Worm (Caenorhabditis elegans) whole organism, young adult: ENCODE results near the gene unc-53.
A peak's percentile ranks its signal among the peaks of the same experiment; 100 is the strongest.

Source experiments
- B0035.1 ChIP-seq: sonication (generic microtip); optimal IDR thresholded peaks from 2 replicates; lab custom pipeline; 2016; ENCODE audit warnings: missing genetic modification characterization, mild to moderate bottlenecking, missing compliant biosample characterization, missing genotype, missing genetic modification reagents
- F10E7.11 ChIP-seq: sonication (generic microtip); optimal IDR thresholded peaks from 2 replicates; lab custom pipeline; 2017; ENCODE audit warnings: mild to moderate bottlenecking, missing genetic modification characterization, moderate library complexity, missing compliant biosample characterization
- F52B5.7 ChIP-seq: sonication (generic microtip); optimal IDR thresholded peaks from 2 replicates; lab custom pipeline; 2016; ENCODE audit warnings: mild to moderate bottlenecking, missing genetic modification characterization, missing compliant biosample characterization
- F55B11.4 ChIP-seq: sonication (generic microtip); optimal IDR thresholded peaks from 2 replicates; lab custom pipeline; 2016; ENCODE audit warnings: missing compliant biosample characterization, missing genetic modification characterization, borderline replicate concordance; ENCODE audit not compliant: insufficient read depth
- F57C9.4 ChIP-seq: sonication (generic microtip); optimal IDR thresholded peaks from 2 replicates; lab custom pipeline; 2017; ENCODE audit warnings: mild to moderate bottlenecking, missing genetic modification characterization, missing compliant biosample characterization
- K11D2.4 ChIP-seq: fragments of 200-800 bp; sonication (Bioruptor generic); IDR thresholded peaks from 2 replicates; pipeline ENCODE4 v1.3.6; 2022; ENCODE audit warnings: missing genetic modification reagents, missing genetic modification characterization, missing compliant biosample characterization
- Y53F4B.3 ChIP-seq: fragments of 200-800 bp; sonication (Bioruptor generic); IDR thresholded peaks from 2 replicates; pipeline ENCODE4 v1.3.6; 2022; ENCODE audit warnings: missing genetic modification reagents, missing genetic modification characterization, missing compliant biosample characterization
- ZK185.1 ChIP-seq: sonication (generic microtip); optimal IDR thresholded peaks from 2 replicates; lab custom pipeline; 2016; ENCODE audit warnings: mild to moderate bottlenecking, missing genetic modification characterization, missing compliant biosample characterization; ENCODE audit not compliant: poor library complexity, severe bottlenecking
- ama-1 ChIP-seq, 3 experiments: fragments of 150-350 bp in 1 of 3; sonication (generic microtip) in 2 of 3; optimal IDR thresholded peaks; 2 replicates each; lab custom pipeline; 2014 to 2018; ENCODE audit warnings: missing biosample characterization in 2 of 3, missing genetic modification characterization in 2 of 3, missing genetic modification reagents in 2 of 3
- aptf-2 ChIP-seq: fragments of 200-800 bp; sonication (Bioruptor generic); conservative IDR thresholded peaks from 2 replicates; pipeline ENCODE4 v1.3.6; 2022; ENCODE audit warnings: missing genetic modification reagents, missing genetic modification characterization, missing compliant biosample characterization
- athp-1 ChIP-seq: sonication (generic microtip); optimal IDR thresholded peaks from 2 replicates; lab custom pipeline; 2017; ENCODE audit warnings: mild to moderate bottlenecking, missing genetic modification characterization, missing compliant biosample characterization
- bed-1 ChIP-seq: fragments of 200-800 bp; sonication (Bioruptor generic); IDR thresholded peaks from 2 replicates; pipeline ENCODE4 v1.3.6; 2022; ENCODE audit warnings: missing genetic modification reagents, missing genetic modification characterization, missing compliant biosample characterization
- cebp-1 ChIP-seq, 2 experiments: fragments of 200-800 bp in 1 of 2; sonication (Bioruptor generic) in 1 of 2; sonication (generic microtip) in 1 of 2; IDR thresholded peaks in 1 of 2; optimal IDR thresholded peaks in 1 of 2; 2 replicates each; pipeline versions ENCODE4 v1.3.6 to Lab custom; 2017 to 2022; ENCODE audit warnings: missing compliant biosample characterization in 2 of 2, missing genetic modification characterization in 2 of 2, mild to moderate bottlenecking in 1 of 2, missing genetic modification reagents in 1 of 2, moderate library complexity in 1 of 2
- ceh-79 ChIP-seq: sonication (generic microtip); optimal IDR thresholded peaks from 2 replicates; lab custom pipeline; 2017; ENCODE audit warnings: mild to moderate bottlenecking, missing genetic modification characterization, missing compliant biosample characterization
- chd-7 ChIP-seq: sonication (generic microtip); optimal IDR thresholded peaks from 2 replicates; lab custom pipeline; 2016; ENCODE audit warnings: mild to moderate bottlenecking, missing genetic modification characterization, moderate library complexity, missing compliant biosample characterization
- die-1 ChIP-seq: sonication (generic microtip); optimal IDR thresholded peaks from 2 replicates; lab custom pipeline; 2016; ENCODE audit warnings: missing genotype, mild to moderate bottlenecking, missing genetic modification characterization, missing compliant biosample characterization
- egl-44 ChIP-seq: fragments of 200-800 bp; sonication (Bioruptor generic); IDR thresholded peaks from 2 replicates; pipeline ENCODE4 v1.3.6; 2022; ENCODE audit warnings: missing genetic modification reagents, missing genetic modification characterization, missing compliant biosample characterization
- ets-4 ChIP-seq: fragments of 200-800 bp; sonication (Bioruptor generic); optimal IDR thresholded peaks from 2 replicates; lab custom pipeline; 2018; ENCODE audit warnings: mild to moderate bottlenecking, missing genetic modification characterization, missing compliant biosample characterization
- fkh-3 ChIP-seq: sonication (generic microtip); optimal IDR thresholded peaks from 2 replicates; lab custom pipeline; 2016; ENCODE audit warnings: mild to moderate bottlenecking, missing genetic modification characterization, missing compliant biosample characterization
- hlh-12 ChIP-seq: sonication (generic microtip); optimal IDR thresholded peaks from 2 replicates; lab custom pipeline; 2016; ENCODE audit warnings: missing genetic modification characterization, missing compliant biosample characterization
- hlh-26 ChIP-seq: fragments of 200-800 bp; sonication (Bioruptor generic); conservative IDR thresholded peaks from 2 replicates; pipeline ENCODE4 v1.3.6; 2022; ENCODE audit warnings: missing genetic modification reagents, missing genetic modification characterization, missing compliant biosample characterization
- lag-1 ChIP-seq: fragments of 200-800 bp; sonication (Bioruptor generic); IDR thresholded peaks from 2 replicates; pipeline ENCODE4 v1.3.6; 2022; ENCODE audit warnings: missing genetic modification reagents, missing genetic modification characterization, missing compliant biosample characterization
- lin-35 ChIP-seq, 3 experiments: fragments of 150-350 bp in 2 of 3; sonication (generic microtip) in 1 of 3; optimal IDR thresholded peaks; 2 replicates each; lab custom pipeline; 2014 to 2018; ENCODE audit warnings: missing biosample characterization in 3 of 3, missing genetic modification characterization in 3 of 3, missing genetic modification reagents in 3 of 3
- lin-40 ChIP-seq: sonication (generic microtip); optimal IDR thresholded peaks from 2 replicates; lab custom pipeline; 2016; ENCODE audit warnings: missing genetic modification characterization, mild to moderate bottlenecking, missing compliant biosample characterization, missing genotype, missing genetic modification reagents
- lin-54 ChIP-seq: fragments of 200-800 bp; sonication (Bioruptor generic); optimal IDR thresholded peaks from 2 replicates; lab custom pipeline; 2018; ENCODE audit warnings: mild to moderate bottlenecking, missing genetic modification characterization, missing compliant biosample characterization
- lsl-1 ChIP-seq: fragments of 200-800 bp; sonication (Bioruptor generic); optimal IDR thresholded peaks from 2 replicates; lab custom pipeline; 2018; ENCODE audit warnings: mild to moderate bottlenecking, missing genetic modification characterization, moderate library complexity, missing compliant biosample characterization
- lsy-27 ChIP-seq: sonication (generic microtip); optimal IDR thresholded peaks from 2 replicates; lab custom pipeline; 2017; ENCODE audit warnings: missing genetic modification characterization, mild to moderate bottlenecking, missing compliant biosample characterization, antibody characterized with exemption, missing genotype, borderline replicate concordance; ENCODE audit not compliant: insufficient read depth
- madf-3 ChIP-seq: fragments of 200-800 bp; sonication (Bioruptor generic); IDR thresholded peaks from 2 replicates; pipeline ENCODE4 v1.3.6; 2022; ENCODE audit warnings: missing genetic modification reagents, missing genetic modification characterization, missing compliant biosample characterization
- mcd-1 ChIP-seq: fragments of 200-800 bp; sonication (Bioruptor generic); IDR thresholded peaks from 2 replicates; pipeline ENCODE4 v1.3.6; 2022; ENCODE audit warnings: missing genetic modification reagents, missing genetic modification characterization, missing compliant biosample characterization
- nhr-179 ChIP-seq: sonication (generic microtip); optimal IDR thresholded peaks from 2 replicates; lab custom pipeline; 2016; ENCODE audit warnings: mild to moderate bottlenecking, missing genetic modification characterization, missing compliant biosample characterization
- pbrm-1 ChIP-seq: fragments of 200-800 bp; sonication (Bioruptor generic); IDR thresholded peaks from 2 replicates; pipeline ENCODE4 v1.3.6; 2022; ENCODE audit warnings: missing genetic modification reagents, missing genetic modification characterization, missing compliant biosample characterization
- rcor-1 ChIP-seq: fragments of 200-800 bp; sonication (Bioruptor generic); IDR thresholded peaks from 2 replicates; pipeline ENCODE4 v1.3.6; 2022; ENCODE audit warnings: missing genetic modification reagents, missing genetic modification characterization, missing compliant biosample characterization
- repo-1 ChIP-seq: sonication (generic microtip); optimal IDR thresholded peaks from 2 replicates; lab custom pipeline; 2017; ENCODE audit warnings: mild to moderate bottlenecking, missing genetic modification characterization, missing compliant biosample characterization
- sdz-38 ChIP-seq: sonication (generic microtip); optimal IDR thresholded peaks from 2 replicates; lab custom pipeline; 2016; ENCODE audit warnings: missing genotype, missing genetic modification characterization, missing compliant biosample characterization
- sea-2 ChIP-seq: fragments of 200-800 bp; sonication (Bioruptor generic); IDR thresholded peaks from 2 replicates; pipeline ENCODE4 v1.3.6; 2022; ENCODE audit warnings: missing genetic modification characterization, missing compliant biosample characterization
- snpc-1.1 ChIP-seq: sonication (generic microtip); optimal IDR thresholded peaks from 2 replicates; lab custom pipeline; 2017; ENCODE audit warnings: missing genetic modification characterization, mild to moderate bottlenecking, missing compliant biosample characterization, antibody characterized with exemption, moderate library complexity, missing genotype, missing genetic modification reagents; ENCODE audit not compliant: insufficient read depth
- snpc-1.3 ChIP-seq: sonication (generic microtip); optimal IDR thresholded peaks from 2 replicates; lab custom pipeline; 2017; ENCODE audit warnings: missing genetic modification characterization, mild to moderate bottlenecking, missing compliant biosample characterization, antibody characterized with exemption, moderate library complexity, missing genotype, missing genetic modification reagents; ENCODE audit not compliant: insufficient read depth
- snpc-3.4 ChIP-seq: sonication (generic microtip); optimal IDR thresholded peaks from 2 replicates; lab custom pipeline; 2017; ENCODE audit warnings: missing genetic modification characterization, mild to moderate bottlenecking, missing compliant biosample characterization, antibody characterized with exemption, moderate library complexity, missing genotype, missing genetic modification reagents
- snpc-4 ChIP-seq, 5 experiments: fragments of 150-350 bp in 1 of 5; sonication (generic microtip) in 4 of 5; optimal IDR thresholded peaks; 2 replicates each; lab custom pipeline; 2014 to 2018; ENCODE audit warnings: missing genetic modification characterization in 5 of 5, missing biosample characterization in 3 of 5, antibody characterized with exemption in 2 of 5, mild to moderate bottlenecking in 2 of 5, missing compliant biosample characterization in 2 of 5, missing genotype in 2 of 5, moderate library complexity in 2 of 5, missing genetic modification reagents in 1 of 5
- sptf-2 ChIP-seq: fragments of 200-800 bp; sonication (Bioruptor generic); optimal IDR thresholded peaks from 2 replicates; lab custom pipeline; 2018; ENCODE audit warnings: mild to moderate bottlenecking, missing genetic modification characterization, missing compliant biosample characterization
- xnd-1 ChIP-seq: sonication (generic microtip); optimal IDR thresholded peaks from 2 replicates; lab custom pipeline; 2016; ENCODE audit warnings: missing genotype, missing genetic modification reagents, missing genetic modification characterization, missing compliant biosample characterization
- ztf-18 ChIP-seq: sonication (generic microtip); optimal IDR thresholded peaks from 2 replicates; lab custom pipeline; 2016; ENCODE audit warnings: missing genotype, mild to moderate bottlenecking, missing genetic modification characterization, missing compliant biosample characterization
- ztf-25 ChIP-seq: fragments of 200-800 bp; sonication (Bioruptor generic); IDR thresholded peaks from 2 replicates; pipeline ENCODE4 v1.3.6; 2022; ENCODE audit warnings: missing genetic modification reagents, missing genetic modification characterization, missing compliant biosample characterization
- ztf-26 ChIP-seq: sonication (generic microtip); optimal IDR thresholded peaks from 2 replicates; lab custom pipeline; 2017; ENCODE audit warnings: missing genetic modification characterization, missing compliant biosample characterization
- ztf-3 ChIP-seq: fragments of 200-800 bp; sonication (Bioruptor generic); optimal IDR thresholded peaks from 2 replicates; lab custom pipeline; 2018; ENCODE audit warnings: mild to moderate bottlenecking, missing genetic modification characterization, missing compliant biosample characterization
- ztf-6 ChIP-seq: fragments of 200-800 bp; sonication (Bioruptor generic); IDR thresholded peaks from 2 replicates; pipeline ENCODE4 v1.3.6; 2022; ENCODE audit warnings: missing genetic modification reagents, missing genetic modification characterization, missing compliant biosample characterization

The unc-53 gene

ce11 chrII:11050678-11051077 is 38.6 kb downstream of the unc-53 start (continued):
- TF ChIP-seq lin-35 (GFP tag; optimal IDR thresholded peaks at IDR 0.05; lab: Kevin White, UChicago) (no peak), sdz-38 (tag; lab: Kevin White, UChicago) (no peak), lsl-1 (GFP tag; lab: Kevin White, UChicago) (peak; percentile 99), F55B11.4 (tag; lab: Kevin White, UChicago) (no peak), ztf-18 (tag; lab: Kevin White, UChicago) (no peak), ceh-79 (tag; lab: Kevin White, UChicago) (no peak), aptf-2 (GFP tag; lab: Robert Waterston, UW) (no peak), fkh-3 (no peak), B0035.1 (no peak), lag-1 (no peak), lin-40 (no peak), sptf-2 (GFP tag; lab: Kevin White, UChicago) (no peak), repo-1 (tag; lab: Kevin White, UChicago) (no peak), snpc-1.1 (tag; lab: Kevin White, UChicago) (peak; percentile 37), chd-7 (tag; lab: Kevin White, UChicago) (no peak), madf-3 (peak; percentile 58; the same call in 1 of the 2 replicates), bed-1 (no peak), pbrm-1 (GFP tag; lab: Robert Waterston, UW) (0 out of 2 replicates have a peak, but pooled peaks have one; percentile 9), F52B5.7 (tag; lab: Kevin White, UChicago) (no peak), F57C9.4 (tag; lab: Kevin White, UChicago) (no peak), mcd-1 (GFP tag; lab: Robert Waterston, UW) (peak; percentile 61; the same call in 1 of the 2 replicates), snpc-1.3 (tag; lab: Kevin White, UChicago) (no peak), ets-4 (GFP tag; lab: Kevin White, UChicago) (no peak), ztf-26 (tag; lab: Kevin White, UChicago) (no peak), nhr-179 (tag; lab: Kevin White, UChicago) (no peak), Y53F4B.3 (GFP tag; lab: Robert Waterston, UW) (no peak), ztf-6 (no peak), F10E7.11 (no peak), hlh-12 (no peak), rcor-1 (GFP tag; lab: Robert Waterston, UW) (no peak; the same call in 1 of the 2 replicates), ZK185.1 (tag; lab: Kevin White, UChicago) (no peak), lin-54 (GFP tag; lab: Kevin White, UChicago) (peak; percentile 75), ztf-3 (GFP tag; lab: Kevin White, UChicago) (no peak), ztf-25 (no peak), cebp-1 (GFP tag; IDR thresholded peaks at IDR 0.05; lab: Robert Waterston, UW) (no peak), cebp-1 (tag; optimal IDR thresholded peaks at IDR 0.05; lab: Kevin White, UChicago) (no peak), ama-1 (optimal IDR thresholded peaks at IDR 0.05; lab: Kevin White, UChicago) (no peak), ama-1 (GFP tag; optimal IDR thresholded peaks at IDR 0.05; lab: Kevin White, UChicago) (no peak), sea-2 (no peak), xnd-1 (tag; lab: Kevin White, UChicago) (peak; percentile 89), snpc-4 (GFP tag; optimal IDR thresholded peaks at IDR 0.05; lab: Kevin White, UChicago) (no peak), snpc-4 (tag; optimal IDR thresholded peaks at IDR 0.05; lab: Kevin White, UChicago) (no peak), lsy-27 (tag; lab: Kevin White, UChicago) (no peak), snpc-3.4 (tag; lab: Kevin White, UChicago) (peak; percentile 63), athp-1 (tag; lab: Kevin White, UChicago) (peak; percentile 66), hlh-26 (GFP tag; lab: Robert Waterston, UW) (no peak), egl-44 (no peak), die-1 (tag; lab: Kevin White, UChicago) (no peak), K11D2.4 (GFP tag; lab: Robert Waterston, UW) (no peak)
